Worm (Caenorhabditis elegans): Measurements from ENCODE around the gene T16A9.3.

T16A9.3 gene

DNA sequence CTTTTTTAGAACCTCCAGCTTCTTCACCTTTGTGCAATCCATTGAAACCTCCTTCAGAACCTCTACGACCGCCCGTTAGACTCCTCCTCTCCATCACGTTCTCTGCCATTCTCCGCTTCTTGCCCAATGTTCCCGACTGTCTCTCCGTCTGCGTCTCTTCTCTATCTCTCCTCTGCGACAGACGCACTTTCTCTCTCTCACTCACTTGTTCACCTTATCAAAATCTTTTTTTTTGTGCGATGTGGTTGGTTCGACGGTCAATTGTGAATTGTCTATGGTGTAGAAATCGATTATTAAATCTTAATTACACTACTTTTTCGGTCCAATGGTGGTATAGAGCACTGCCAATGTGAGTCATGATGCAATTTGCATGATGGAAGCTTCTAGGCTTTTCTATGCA is 11.9 kb upstream of the T16A9.3 start, which contains the start of gene atfs-1 (continued):
- TF ChIP-seq ztf-18 (tag; optimal IDR thresholded peaks at IDR 0.05) (peak; percentile 75), dpff-1 (tag; optimal IDR thresholded peaks at IDR 0.05) (no peak), F23B12.7 (tag; optimal IDR thresholded peaks at IDR 0.05; ENCODE audit: insufficient read depth) (no peak), ekl-4 (GFP tag; IDR thresholded peaks at IDR 0.05) (peak; percentile 71; the same call in 1 of the 2 replicates), sdz-38 (tag; optimal IDR thresholded peaks at IDR 0.05) (no peak), tbx-9 (tag; optimal IDR thresholded peaks at IDR 0.05; ENCODE audit: borderline replicate concordance) (no peak), ztf-6 (GFP tag; IDR thresholded peaks at IDR 0.05) (no peak), ztf-22 (GFP tag; optimal IDR thresholded peaks at IDR 0.05) (no peak), K11D2.4 (GFP tag; IDR thresholded peaks at IDR 0.05) (no peak), hmg-1.2 (GFP tag; IDR thresholded peaks at IDR 0.05) (peak; percentile 88), sea-2 (GFP tag; IDR thresholded peaks at IDR 0.05) (no peak), akir-1 (GFP tag; optimal IDR thresholded peaks at IDR 0.05) (no peak), F37B4.10 (GFP tag; IDR thresholded peaks at IDR 0.05) (no peak), C17E4.6 (GFP tag; IDR thresholded peaks at IDR 0.05) (no peak), rec-8 (tag; optimal IDR thresholded peaks at IDR 0.05) (no peak), nhr-90 (tag; optimal IDR thresholded peaks at IDR 0.05) (no peak), nhr-179 (tag; optimal IDR thresholded peaks at IDR 0.05) (no peak), nhr-80 (tag; optimal IDR thresholded peaks at IDR 0.05) (peak; percentile 97), snpc-1.3 (tag; optimal IDR thresholded peaks at IDR 0.05; ENCODE audit: insufficient read depth) (no peak), ccch-3 (GFP tag; optimal IDR thresholded peaks at IDR 0.05) (no peak), T07F8.4 (tag; optimal IDR thresholded peaks at IDR 0.05) (no peak), zim-3 (tag; optimal IDR thresholded peaks at IDR 0.05) (no peak), nfyb-1 (GFP tag; IDR thresholded peaks at IDR 0.05) (no peak), ceh-79 (tag; optimal IDR thresholded peaks at IDR 0.05) (no peak), nfya-2 (GFP tag; IDR thresholded peaks at IDR 0.05) (no peak), hrde-1 (tag; optimal IDR thresholded peaks at IDR 0.05; ENCODE audit: borderline replicate concordance) (no peak), F39B2.1 (GFP tag; IDR thresholded peaks at IDR 0.05) (no peak), mcd-1 (GFP tag; IDR thresholded peaks at IDR 0.05) (peak; percentile 41), cebp-1 (GFP tag; IDR thresholded peaks at IDR 0.05) (peak; percentile 58; the same call in 1 of the 2 replicates), cebp-1 (tag; optimal IDR thresholded peaks at IDR 0.05) (peak; percentile 79), C06A6.2 (GFP tag; conservative IDR thresholded peaks at IDR 0.05) (no peak), Y56A3A.18 (GFP tag; IDR thresholded peaks at IDR 0.05) (no peak), atf-7 (tag; optimal IDR thresholded peaks at IDR 0.05) (no peak), lin-26 (GFP tag; IDR thresholded peaks at IDR 0.05) (no peak), attf-6 (GFP tag; IDR thresholded peaks at IDR 0.05) (no peak), ztf-25 (GFP tag; IDR thresholded peaks at IDR 0.05) (no peak), fkh-3 (tag; optimal IDR thresholded peaks at IDR 0.05) (no peak), B0261.1 (tag; optimal IDR thresholded peaks at IDR 0.05) (no peak), hlh-26 (GFP tag; conservative IDR thresholded peaks at IDR 0.05) (no peak), T26A5.8 (tag; optimal IDR thresholded peaks at IDR 0.05) (no peak), ztf-28 (GFP tag; IDR thresholded peaks at IDR 0.05) (no peak), rcor-1 (GFP tag; IDR thresholded peaks at IDR 0.05) (peak; percentile 51; the same call in 1 of the 2 replicates), ceh-58 (GFP tag; IDR thresholded peaks at IDR 0.05) (no peak), attf-5 (GFP tag; optimal IDR thresholded peaks at IDR 0.05) (peak; percentile 68), Y53G8AR.9 (GFP tag; conservative IDR thresholded peaks at IDR 0.05) (0 out of 2 replicates have a peak, but pooled peaks have one; percentile 27), lin-40 (tag; optimal IDR thresholded peaks at IDR 0.05) (peak; percentile 62), bed-2 (GFP tag; IDR thresholded peaks at IDR 0.05) (0 out of 2 replicates have a peak, but pooled peaks have one; percentile 44), egrh-3 (GFP tag; IDR thresholded peaks at IDR 0.05) (peak; percentile 41; the same call in 1 of the 2 replicates), lin-35 (GFP tag; optimal IDR thresholded peaks at IDR 0.05) (peak in 1 of 3 experiments; percentile 1)

Measured in whole organism, young adult.